Fruit fly (Drosophila melanogaster) whole organism, pupa: ENCODE measurements around the gene CG9130.
"Not testable (repeated sequence)": the region's sequence is repeated elsewhere in the genome, so short reads cannot be mapped to it uniquely, and the experiment has no call there.

ENCODE experiments used
- CG10348 ChIP-seq: fragments of 200-800 bp; sonication (Bioruptor generic); IDR thresholded peaks from 2 replicates; pipeline ENCODE4 v1.3.6; 2022; ENCODE audit warnings: missing biosample characterization, missing genetic modification characterization
- CG12605 ChIP-seq: fragments of 200-800 bp; sonication (Bioruptor generic); IDR thresholded peaks from 2 replicates; pipeline ENCODE4 v1.3.6; 2022; ENCODE audit warnings: missing biosample characterization, missing genetic modification characterization
- CG13204 ChIP-seq: fragments of 200-800 bp; sonication (Bioruptor generic); optimal IDR thresholded peaks from 2 replicates; lab custom pipeline; 2018; ENCODE audit warnings: missing biosample characterization, mild to moderate bottlenecking, missing genetic modification characterization, moderate library complexity
- CG15710 ChIP-seq: fragments of 200-800 bp; sonication (Bioruptor generic); optimal IDR thresholded peaks from 2 replicates; lab custom pipeline; 2018; ENCODE audit warnings: missing biosample characterization, mild to moderate bottlenecking, missing genetic modification characterization, moderate library complexity
- CG34367 ChIP-seq: fragments of 200-800 bp; sonication (Bioruptor generic); optimal IDR thresholded peaks from 2 replicates; lab custom pipeline; 2018; ENCODE audit warnings: missing biosample characterization, mild to moderate bottlenecking, missing genetic modification characterization
- CG4496 ChIP-seq: fragments of 200-800 bp; sonication (Bioruptor generic); IDR thresholded peaks from 3 replicates; pipeline ENCODE4 v1.3.6; 2022; ENCODE audit warnings: missing biosample characterization, missing genetic modification characterization
- CG8159 ChIP-seq: fragments of 200-800 bp; sonication (Bioruptor generic); optimal IDR thresholded peaks from 3 replicates; lab custom pipeline; 2018; ENCODE audit warnings: missing biosample characterization, mild to moderate bottlenecking, missing genetic modification characterization, moderate library complexity
- CG9948 ChIP-seq: fragments of 200-800 bp; sonication (Bioruptor generic); optimal IDR thresholded peaks from 2 replicates; lab custom pipeline; 2018; ENCODE audit warnings: missing biosample characterization, mild to moderate bottlenecking, missing genetic modification characterization, moderate library complexity
- D1 ChIP-seq: fragments of 200-800 bp; sonication (Bioruptor generic); optimal IDR thresholded peaks from 2 replicates; lab custom pipeline; 2018; ENCODE audit warnings: missing biosample characterization, mild to moderate bottlenecking, missing genetic modification characterization, moderate library complexity
- EcR ChIP-seq: fragments of 200-800 bp; sonication (Bioruptor generic); optimal IDR thresholded peaks from 3 replicates; lab custom pipeline; 2019; ENCODE audit warnings: missing biosample characterization, missing genetic modification characterization, mild to moderate bottlenecking, moderate library complexity, missing genetic modification reagents
- Pif1A ChIP-seq: fragments of 200-800 bp; sonication (Bioruptor generic); optimal IDR thresholded peaks from 3 replicates; lab custom pipeline; 2016; ENCODE audit warnings: missing biosample characterization, missing genetic modification characterization

- not testable (repeated sequence) for TF ChIP-seq CG34367 (tag; lab: Kevin White, UChicago); CG13204 (GFP tag; lab: Kevin White, UChicago); CG4496 (GFP tag; lab: Robert Waterston, UW); EcR; CG12605 (GFP tag; lab: Robert Waterston, UW); CG15710 (tag; lab: Kevin White, UChicago); Pif1A (GFP tag; lab: Kevin White, UChicago); CG10348 (GFP tag; lab: Robert Waterston, UW); CG9948 (tag; lab: Kevin White, UChicago); CG8159 (tag; lab: Kevin White, UChicago); D1
These were observed 6.0 kb upstream of the CG9130 start, which contains the start of gene Klp61F for dm6 chr3L:1245810-1246209.
